Worm (Caenorhabditis elegans) whole organism, early embryonic: ENCODE data around the gene F56A8.4.

Source experiments
- ama-1 ChIP-seq: fragments of 150-350 bp; optimal IDR thresholded peaks from 2 replicates; lab custom pipeline; 2014
- hmbx-1 ChIP-seq: sonication (generic microtip); optimal IDR thresholded peaks from 2 replicates; lab custom pipeline; 2016; ENCODE audit warnings: mild to moderate bottlenecking, missing genetic modification characterization, missing compliant biosample characterization
- tbx-11 ChIP-seq: fragments of 200-800 bp; sonication (Bioruptor generic); IDR thresholded peaks from 2 replicates; pipeline ENCODE4 v1.3.6; 2022; ENCODE audit warnings: missing genetic modification characterization, missing compliant biosample characterization
- tra-4 ChIP-seq: sonication (generic microtip); optimal IDR thresholded peaks from 2 replicates; lab custom pipeline; 2017; ENCODE audit warnings: missing genetic modification characterization, missing compliant biosample characterization

ce11 chrIII:13256438-13256928, 6.6 kb upstream of the F56A8.4 start, which contains the start of gene F56A8.3:
- no peak for TF ChIP-seq tra-4 (tag; lab: Kevin White, UChicago)
- TF ChIP-seq hmbx-1 (tag; lab: Kevin White, UChicago): no peak
- TF ChIP-seq tbx-11: no peak
- no peak for TF ChIP-seq ama-1 (lab: Kevin White, UChicago)
